Worm (Caenorhabditis elegans) whole organism, mixed stage, embryonic: ENCODE measurements around the gene Y43D4A.6.

Experiments
- cnd-1 ChIP-seq: fragments of 200-800 bp; sonication (Bioruptor generic); optimal IDR thresholded peaks from 2 replicates; lab custom pipeline; 2018; ENCODE audit warnings: mild to moderate bottlenecking, missing genetic modification characterization, missing compliant biosample characterization
- elt-1 ChIP-seq: sonication (generic microtip); optimal IDR thresholded peaks from 2 replicates; lab custom pipeline; 2017; ENCODE audit warnings: missing genetic modification characterization, mild to moderate bottlenecking, missing compliant biosample characterization, antibody characterized with exemption, moderate library complexity, borderline replicate concordance; ENCODE audit not compliant: insufficient read depth
- lsy-2 ChIP-seq: fragments of 150-350 bp; optimal IDR thresholded peaks from 2 replicates; lab custom pipeline; 2014; ENCODE audit warnings: missing biosample characterization, missing genetic modification characterization
- mab-5 ChIP-seq: fragments of 150-350 bp; optimal IDR thresholded peaks from 2 replicates; lab custom pipeline; 2014; ENCODE audit warnings: missing biosample characterization, missing genetic modification characterization
- mls-2 ChIP-seq: sonication (generic microtip); optimal IDR thresholded peaks from 2 replicates; lab custom pipeline; 2016; ENCODE audit warnings: mild to moderate bottlenecking, missing genetic modification characterization, moderate library complexity, missing compliant biosample characterization
- nhr-12 ChIP-seq: fragments of 150-350 bp; optimal IDR thresholded peaks from 2 replicates; lab custom pipeline; 2014; ENCODE audit warnings: missing biosample characterization, missing genetic modification characterization
- nhr-28 ChIP-seq: fragments of 150-350 bp; optimal IDR thresholded peaks from 2 replicates; lab custom pipeline; 2014; ENCODE audit warnings: missing biosample characterization, missing genetic modification characterization
- snpc-4 ChIP-seq: fragments of 150-350 bp; optimal IDR thresholded peaks from 2 replicates; lab custom pipeline; 2014; ENCODE audit warnings: missing biosample characterization, missing genetic modification characterization
- unc-39 ChIP-seq: fragments of 150-350 bp; optimal IDR thresholded peaks from 2 replicates; lab custom pipeline; 2014; ENCODE audit warnings: missing biosample characterization, missing genetic modification characterization
- unc-62 ChIP-seq: fragments of 150-350 bp; optimal IDR thresholded peaks from 2 replicates; lab custom pipeline; 2014; ENCODE audit warnings: missing biosample characterization, missing genetic modification reagents, missing genetic modification characterization
- zip-8 ChIP-seq: fragments of 150-350 bp; optimal IDR thresholded peaks from 2 replicates; lab custom pipeline; 2014; ENCODE audit warnings: missing biosample characterization, missing genetic modification characterization
- ztf-11 ChIP-seq: fragments of 150-350 bp; optimal IDR thresholded peaks from 2 replicates; lab custom pipeline; 2014; ENCODE audit warnings: missing biosample characterization, missing genetic modification characterization

ce11 chrIV:16751087-16751486, 36.0 kb upstream of the Y43D4A.6 start:
- TF ChIP-seq cnd-1 (tag; lab: Kevin White, UChicago) (no peak), nhr-28 (tag; lab: Kevin White, UChicago) (no peak), mab-5 (tag; lab: Kevin White, UChicago) (no peak), mls-2 (tag; lab: Kevin White, UChicago) (no peak), unc-39 (tag; lab: Kevin White, UChicago) (no peak), unc-62 (GFP tag; lab: Kevin White, UChicago) (no peak), ztf-11 (no peak), lsy-2 (tag; lab: Kevin White, UChicago) (no peak), elt-1 (no peak), snpc-4 (tag; lab: Kevin White, UChicago) (no peak), nhr-12 (no peak), zip-8 (tag; lab: Kevin White, UChicago) (no peak)
